Fruit fly (Drosophila melanogaster) whole organism, adult: ENCODE results near the gene snky.

ENCODE experiments used
- CG33017 ChIP-seq: fragments of 200-800 bp; sonication (Bioruptor generic); optimal IDR thresholded peaks from 2 replicates; lab custom pipeline; 2018; ENCODE audit warnings: missing biosample characterization, mild to moderate bottlenecking, missing genetic modification characterization, moderate library complexity
- CG5204 ChIP-seq: fragments of 200-800 bp; sonication (Bioruptor generic); optimal IDR thresholded peaks from 2 replicates; lab custom pipeline; 2016; ENCODE audit warnings: missing biosample characterization, missing genetic modification characterization
- Hr96 ChIP-seq: fragments of 200-800 bp; sonication (Bioruptor generic); optimal IDR thresholded peaks from 2 replicates; lab custom pipeline; 2016; ENCODE audit warnings: missing biosample characterization, missing genetic modification characterization
- ovo ChIP-seq: fragments of 200-800 bp; sonication (Bioruptor generic); optimal IDR thresholded peaks from 2 replicates; lab custom pipeline; 2016; ENCODE audit warnings: missing biosample characterization, missing genetic modification characterization

dm6 chr3L:13153915-13154542 is 20.2 kb upstream of the snky start:
- TF ChIP-seq CG33017 (tag; lab: Kevin White, UChicago) (no peak), CG5204 (GFP tag; lab: Kevin White, UChicago) (no peak), Hr96 (no peak), ovo (GFP tag; lab: Kevin White, UChicago) (no peak)
